Fruit fly (Drosophila melanogaster) whole organism, prepupa: ENCODE data around the gene Calx.

Source experiments
- CG10631 ChIP-seq: fragments of 200-800 bp; sonication (Bioruptor generic); optimal IDR thresholded peaks from 2 replicates; lab custom pipeline; 2016; ENCODE audit warnings: missing biosample characterization, missing genetic modification characterization
- CG10669 ChIP-seq: fragments of 200-800 bp; sonication (Bioruptor generic); optimal IDR thresholded peaks from 3 replicates; lab custom pipeline; 2018; ENCODE audit warnings: missing biosample characterization, mild to moderate bottlenecking, missing genetic modification characterization, moderate library complexity
- CG11294 ChIP-seq: fragments of 200-800 bp; sonication (Bioruptor generic); IDR thresholded peaks from 2 replicates; pipeline ENCODE4 v1.3.6; 2022; ENCODE audit warnings: missing biosample characterization, missing genetic modification characterization
- CG11902 ChIP-seq: fragments of 200-800 bp; sonication (Bioruptor generic); optimal IDR thresholded peaks from 3 replicates; lab custom pipeline; 2016; ENCODE audit warnings: missing biosample characterization, missing genetic modification characterization
- CG16779 ChIP-seq: fragments of 200-800 bp; sonication (Bioruptor generic); optimal IDR thresholded peaks from 3 replicates; lab custom pipeline; 2017; ENCODE audit warnings: missing biosample characterization, mild to moderate bottlenecking, missing genetic modification characterization
- CG3032 ChIP-seq: fragments of 200-800 bp; optimal IDR thresholded peaks from 2 replicates; lab custom pipeline; 2019; ENCODE audit warnings: missing biosample characterization, mild to moderate bottlenecking, missing genetic modification characterization, moderate library complexity
- CG31627 ChIP-seq: fragments of 200-800 bp; sonication (Bioruptor generic); optimal IDR thresholded peaks from 3 replicates; lab custom pipeline; 2016; ENCODE audit warnings: missing biosample characterization, missing genetic modification characterization
- CG34406 ChIP-seq: fragments of 200-800 bp; sonication (Bioruptor generic); optimal IDR thresholded peaks from 3 replicates; lab custom pipeline; 2016; ENCODE audit warnings: missing biosample characterization, missing genetic modification characterization
- CG3919 ChIP-seq: fragments of 200-800 bp; sonication (Bioruptor generic); optimal IDR thresholded peaks from 3 replicates; lab custom pipeline; 2016; ENCODE audit warnings: missing biosample characterization, missing genetic modification characterization
- CG4318 ChIP-seq: fragments of 200-800 bp; sonication (Bioruptor generic); optimal IDR thresholded peaks from 3 replicates; lab custom pipeline; 2017; ENCODE audit warnings: missing biosample characterization, mild to moderate bottlenecking, missing genetic modification characterization
- CG6276 ChIP-seq: fragments of 200-800 bp; sonication (Bioruptor generic); optimal IDR thresholded peaks from 2 replicates; lab custom pipeline; 2017; ENCODE audit warnings: missing biosample characterization, mild to moderate bottlenecking, missing genetic modification characterization
- CG6792 ChIP-seq: fragments of 200-800 bp; sonication (Bioruptor generic); optimal IDR thresholded peaks from 3 replicates; lab custom pipeline; 2016; ENCODE audit warnings: missing biosample characterization, missing genetic modification characterization
- CG6808 ChIP-seq: fragments of 200-800 bp; sonication (Bioruptor generic); optimal IDR thresholded peaks from 3 replicates; lab custom pipeline; 2017; ENCODE audit warnings: missing biosample characterization, missing genetic modification characterization, mild to moderate bottlenecking, moderate library complexity, missing genetic modification reagents
- CG6854 ChIP-seq: fragments of 200-800 bp; sonication (Bioruptor generic); optimal IDR thresholded peaks from 2 replicates; lab custom pipeline; 2017; ENCODE audit warnings: missing biosample characterization, mild to moderate bottlenecking, missing genetic modification characterization
- CG7368 ChIP-seq: fragments of 200-800 bp; sonication (Bioruptor generic); optimal IDR thresholded peaks from 3 replicates; lab custom pipeline; 2016; ENCODE audit warnings: missing biosample characterization, missing genetic modification characterization
- CG8119 ChIP-seq: fragments of 200-800 bp; sonication (Bioruptor generic); IDR thresholded peaks from 3 replicates; pipeline ENCODE4 v1.3.6; 2022; ENCODE audit warnings: missing biosample characterization, missing genetic modification characterization
- Eip75B ChIP-seq: fragments of 200-800 bp; sonication (Bioruptor generic); optimal IDR thresholded peaks from 3 replicates; lab custom pipeline; 2016; ENCODE audit warnings: missing biosample characterization, missing genetic modification characterization
- Eip93F ChIP-seq: fragments of 200-800 bp; sonication (Bioruptor generic); optimal IDR thresholded peaks from 2 replicates; lab custom pipeline; 2016; ENCODE audit warnings: missing biosample characterization, mild to moderate bottlenecking, missing genetic modification characterization
- Ets21C ChIP-seq: fragments of 200-800 bp; sonication (Bioruptor generic); optimal IDR thresholded peaks from 3 replicates; lab custom pipeline; 2016; ENCODE audit warnings: missing biosample characterization, missing genetic modification characterization
- Gug ChIP-seq: fragments of 200-800 bp; sonication (Bioruptor generic); IDR thresholded peaks from 2 replicates; pipeline ENCODE4 v1.3.6; 2022; ENCODE audit warnings: missing biosample characterization, missing genetic modification characterization
- Hr38 ChIP-seq: sonication (Bioruptor generic); optimal IDR thresholded peaks from 2 replicates; lab custom pipeline; 2016; ENCODE audit warnings: missing biosample characterization, missing genetic modification characterization
- Hr4 ChIP-seq: fragments of 200-800 bp; sonication (Bioruptor generic); optimal IDR thresholded peaks from 3 replicates; lab custom pipeline; 2016; ENCODE audit warnings: missing biosample characterization, missing genetic modification characterization
- Met ChIP-seq: fragments of 200-800 bp; sonication (Bioruptor generic); optimal IDR thresholded peaks from 3 replicates; lab custom pipeline; 2016; ENCODE audit warnings: missing biosample characterization, missing genetic modification characterization
- Sox14 ChIP-seq: fragments of 200-800 bp; sonication (Bioruptor generic); optimal IDR thresholded peaks from 3 replicates; lab custom pipeline; 2016; ENCODE audit warnings: missing biosample characterization, missing genetic modification characterization
- Sox15 ChIP-seq: fragments of 200-800 bp; sonication (Bioruptor generic); optimal IDR thresholded peaks from 3 replicates; lab custom pipeline; 2016; ENCODE audit warnings: missing biosample characterization, missing genetic modification characterization
- achi ChIP-seq: fragments of 200-800 bp; sonication (Bioruptor generic); optimal IDR thresholded peaks from 3 replicates; lab custom pipeline; 2016; ENCODE audit warnings: missing biosample characterization, missing genetic modification characterization
- acj6 ChIP-seq: fragments of 200-800 bp; sonication (Bioruptor generic); optimal IDR thresholded peaks from 3 replicates; lab custom pipeline; 2016; ENCODE audit warnings: missing biosample characterization, missing genetic modification characterization
- cyc ChIP-seq: fragments of 200-800 bp; sonication (Bioruptor generic); optimal IDR thresholded peaks from 3 replicates; lab custom pipeline; 2016; ENCODE audit warnings: missing biosample characterization, missing genetic modification characterization
- dsx ChIP-seq: fragments of 200-800 bp; optimal IDR thresholded peaks from 3 replicates; lab custom pipeline; 2019; ENCODE audit warnings: missing biosample characterization, mild to moderate bottlenecking, missing genetic modification characterization, moderate library complexity; ENCODE audit not compliant: poor library complexity, severe bottlenecking
- eg ChIP-seq: fragments of 200-800 bp; sonication (Bioruptor generic); IDR thresholded peaks from 3 replicates; pipeline ENCODE4 v1.3.6; 2022; ENCODE audit warnings: missing biosample characterization, missing genetic modification characterization
- esn ChIP-seq: fragments of 200-800 bp; sonication (Bioruptor generic); optimal IDR thresholded peaks from 2 replicates; lab custom pipeline; 2016; ENCODE audit warnings: missing biosample characterization, mild to moderate bottlenecking, missing genetic modification characterization, moderate library complexity
- fd59A ChIP-seq: fragments of 200-800 bp; sonication (Bioruptor generic); optimal IDR thresholded peaks from 2 replicates; lab custom pipeline; 2017; ENCODE audit warnings: missing biosample characterization, mild to moderate bottlenecking, missing genetic modification characterization, missing genetic modification reagents
- fkh ChIP-seq: fragments of 200-800 bp; sonication (Bioruptor generic); optimal IDR thresholded peaks from 3 replicates; lab custom pipeline; 2017; ENCODE audit warnings: missing biosample characterization, mild to moderate bottlenecking, missing genetic modification characterization, moderate library complexity
- lz ChIP-seq: fragments of 200-800 bp; sonication (Bioruptor generic); optimal IDR thresholded peaks from 3 replicates; lab custom pipeline; 2016; ENCODE audit warnings: missing biosample characterization, missing genetic modification characterization
- pdm3 ChIP-seq: fragments of 200-800 bp; sonication (Bioruptor generic); optimal IDR thresholded peaks from 3 replicates; lab custom pipeline; 2016; ENCODE audit warnings: missing biosample characterization, missing genetic modification characterization
- salr ChIP-seq, 2 experiments: fragments of 200-800 bp; sonication (Bioruptor generic); optimal IDR thresholded peaks; 3 replicates each; lab custom pipeline; 2016 to 2018; ENCODE audit warnings: missing biosample characterization in 2 of 2, missing genetic modification characterization in 2 of 2, mild to moderate bottlenecking in 1 of 2
- ss ChIP-seq, 2 experiments: fragments of 200-800 bp; sonication (Bioruptor generic); optimal IDR thresholded peaks; 2 replicates in 1 of 2; 3 replicates in 1 of 2; lab custom pipeline; 2017 to 2018; ENCODE audit warnings: mild to moderate bottlenecking in 2 of 2, missing biosample characterization in 2 of 2, missing genetic modification characterization in 2 of 2, moderate library complexity in 1 of 2
- svp ChIP-seq: fragments of 200-800 bp; sonication (Bioruptor generic); peaks from one replicate; lab custom pipeline; 2016; ENCODE audit warnings: missing biosample characterization, missing genetic modification characterization
- vri ChIP-seq: fragments of 200-800 bp; sonication (Bioruptor generic); optimal IDR thresholded peaks from 3 replicates; lab custom pipeline; 2016; ENCODE audit warnings: missing biosample characterization, mild to moderate bottlenecking, missing genetic modification characterization

Gene Calx

dm6 chr3R:20989657-20990056, 11.7 kb downstream of the Calx start (continued):
- TF ChIP-seq eg (no peak), Sox14 (GFP tag; lab: Kevin White, UChicago) (no peak), Ets21C (GFP tag; lab: Kevin White, UChicago) (no peak), CG10631 (GFP tag; lab: Kevin White, UChicago) (peak; percentile 8), CG11294 (GFP tag; lab: Robert Waterston, UW) (peak; percentile 10; the same call in 1 of the 2 replicates), Met (GFP tag; lab: Kevin White, UChicago) (no peak), salr (GFP tag; optimal IDR thresholded peaks at IDR 0.05; lab: Kevin White, UChicago) (peak in 1 of 2 experiments; percentile 3), esn (no peak), fkh (peak; percentile 9), CG4318 (GFP tag; lab: Kevin White, UChicago) (no peak), Gug (peak; percentile 41; the same call in 1 of the 2 replicates), Hr4 (GFP tag; lab: Kevin White, UChicago) (peak; percentile 57), CG6792 (GFP tag; lab: Kevin White, UChicago) (no peak), ss (GFP tag; optimal IDR thresholded peaks at IDR 0.05; lab: Kevin White, UChicago) (no peak), CG3032 (no peak), dsx (GFP tag; lab: Kevin White, UChicago) (no peak), Eip93F (GFP tag; lab: Kevin White, UChicago) (no peak), CG31627 (GFP tag; lab: Kevin White, UChicago) (peak; percentile 18), Hr38 (GFP tag; lab: Kevin White, UChicago) (no peak), lz (GFP tag; lab: Kevin White, UChicago) (no peak), CG34406 (GFP tag; lab: Kevin White, UChicago) (no peak), CG11902 (no peak), achi (peak; percentile 20)

dm6 chr3R:20990409-20990808, 12.4 kb downstream of the Calx start:
- TF ChIP-seq CG3032 (no peak), salr (GFP tag; optimal IDR thresholded peaks at IDR 0.05; lab: Kevin White, UChicago) (no peak), CG6276 (GFP tag; lab: Kevin White, UChicago) (no peak), fkh (no peak), achi (no peak), CG10669 (GFP tag; lab: Kevin White, UChicago) (no peak), Sox15 (no peak), CG16779 (no peak), fd59A (no peak), pdm3 (no peak), acj6 (GFP tag; lab: Kevin White, UChicago) (no peak)

- TF ChIP-seq Hr38 (GFP tag; lab: Kevin White, UChicago) (no peak), dsx (GFP tag; lab: Kevin White, UChicago) (no peak), cyc (GFP tag; lab: Kevin White, UChicago) (no peak), CG7368 (GFP tag; lab: Kevin White, UChicago) (no peak), CG4318 (GFP tag; lab: Kevin White, UChicago) (no peak), CG6854 (GFP tag; lab: Kevin White, UChicago) (no peak), Eip93F (GFP tag; lab: Kevin White, UChicago) (no peak), pdm3 (no peak), fd59A (no peak), CG6808 (no peak), lz (GFP tag; lab: Kevin White, UChicago) (no peak), salr (GFP tag; optimal IDR thresholded peaks at IDR 0.05; lab: Kevin White, UChicago) (no peak), svp (GFP tag; lab: Kevin White, UChicago) (no peak), Sox15 (no peak), vri (GFP tag; lab: Kevin White, UChicago) (no peak), Hr4 (GFP tag; lab: Kevin White, UChicago) (no peak), CG3919 (no peak), CG8119 (GFP tag; lab: Robert Waterston, UW) (no peak), CG11902 (no peak), Eip75B (GFP tag; lab: Kevin White, UChicago) (no peak)
Observed at dm6 chr3R:20998319-20998718, 20.3 kb downstream of the Calx start.
